Fruit fly (Drosophila melanogaster) whole organism, embryonic: Measurements from ENCODE around the gene Nct.

Experiments used
- CG12391 ChIP-seq: fragments of 200-800 bp; sonication (Bioruptor generic); optimal IDR thresholded peaks from 3 replicates; lab custom pipeline; 2018; ENCODE audit warnings: missing biosample characterization, mild to moderate bottlenecking, missing genetic modification characterization, moderate library complexity
- CHES-1-like ChIP-seq: fragments of 200-800 bp; sonication (Bioruptor generic); optimal IDR thresholded peaks from 2 replicates; lab custom pipeline; 2016; ENCODE audit warnings: missing biosample characterization, missing genetic modification characterization
- Fer3 ChIP-seq: fragments of 200-800 bp; sonication (Bioruptor generic); optimal IDR thresholded peaks from 2 replicates; lab custom pipeline; 2018; ENCODE audit warnings: missing biosample characterization, mild to moderate bottlenecking, missing genetic modification characterization, moderate library complexity
- MBD-R2 ChIP-seq: fragments of 200-800 bp; sonication (Bioruptor generic); IDR thresholded peaks from 2 replicates; pipeline ENCODE4 v1.3.6; 2022; ENCODE audit warnings: missing biosample characterization, missing genetic modification characterization
- Myb ChIP-seq: fragments of 200-800 bp; sonication (Bioruptor generic); optimal IDR thresholded peaks from 2 replicates; lab custom pipeline; 2016; ENCODE audit warnings: missing biosample characterization, missing genetic modification characterization
- Tbp ChIP-seq: fragments of >200 bp; optimal IDR thresholded peaks from 2 replicates; lab custom pipeline; 2018; ENCODE audit warnings: missing biosample characterization, missing genetic modification characterization
- al ChIP-seq: fragments of 200-800 bp; sonication (Bioruptor generic); IDR thresholded peaks from 2 replicates; pipeline ENCODE4 v1.3.6; 2022; ENCODE audit warnings: missing biosample characterization, missing genetic modification characterization
- chinmo ChIP-seq: fragments of 200-800 bp; sonication (Bioruptor generic); IDR thresholded peaks from 4 replicates; pipeline ENCODE4 v1.3.6; 2022; ENCODE audit warnings: missing biosample characterization, missing genetic modification characterization; ENCODE audit not compliant: partially characterized antibody
- seq ChIP-seq: fragments of 200-800 bp; sonication (Bioruptor generic); IDR thresholded peaks from 2 replicates; pipeline ENCODE4 v1.3.6; 2022; ENCODE audit warnings: missing biosample characterization, missing genetic modification characterization
- slou ChIP-seq: fragments of 200-800 bp; sonication (Bioruptor generic); optimal IDR thresholded peaks from 3 replicates; lab custom pipeline; 2016; ENCODE audit warnings: missing biosample characterization, missing genetic modification characterization
- vnd ChIP-seq: fragments of 200-800 bp; sonication (Bioruptor generic); IDR thresholded peaks from 3 replicates; pipeline ENCODE4 v1.3.6; 2022; ENCODE audit warnings: missing biosample characterization, missing genetic modification characterization; ENCODE audit not compliant: partially characterized antibody

DNA sequence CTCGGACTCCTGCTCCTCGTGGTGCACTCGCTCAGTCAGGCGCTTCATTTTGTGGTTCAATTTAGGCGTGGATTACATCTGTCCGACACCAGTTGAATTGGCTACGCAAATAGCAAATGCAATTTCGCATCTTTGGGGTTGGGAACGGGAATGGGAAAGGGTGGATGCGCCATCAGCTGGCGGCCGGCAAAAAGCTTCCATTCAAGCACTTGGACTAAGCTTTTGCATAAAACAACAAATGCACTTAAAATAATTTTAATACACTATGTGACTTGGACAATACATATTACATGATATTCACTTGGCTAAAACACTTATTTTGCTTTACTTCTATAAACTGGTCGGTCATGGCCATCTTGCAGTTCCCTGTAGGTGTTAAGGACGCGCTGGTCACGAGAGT, 4.7 kb downstream of the Nct start, which contains the start of gene HDAC11:
- TF ChIP-seq chinmo (GFP tag; lab: Robert Waterston, UW): no peak
- TF ChIP-seq al (GFP tag; lab: Robert Waterston, UW): no peak
- no peak for TF ChIP-seq vnd
- TF ChIP-seq CG12391 (tag; lab: Kevin White, UChicago): no peak
- no peak for TF ChIP-seq Fer3 (tag; lab: Kevin White, UChicago)
- TF ChIP-seq CHES-1-like: no peak
- TF ChIP-seq Myb (GFP tag; lab: Kevin White, UChicago): no peak
- no peak for TF ChIP-seq Tbp (GFP tag; lab: Kevin White, UChicago)
- TF ChIP-seq seq (GFP tag; lab: Robert Waterston, UW): no peak
- TF ChIP-seq slou (GFP tag; lab: Kevin White, UChicago): no peak
- TF ChIP-seq MBD-R2 (GFP tag; lab: Robert Waterston, UW): no peak
